Fruit fly (Drosophila melanogaster) whole organism, pupa: ENCODE measurements around the gene Adhr.

Experiments used
- CG10348 ChIP-seq: fragments of 200-800 bp; sonication (Bioruptor generic); IDR thresholded peaks from 2 replicates; pipeline ENCODE4 v1.3.6; 2022; ENCODE audit warnings: missing biosample characterization, missing genetic modification characterization
- CG12605 ChIP-seq: fragments of 200-800 bp; sonication (Bioruptor generic); IDR thresholded peaks from 2 replicates; pipeline ENCODE4 v1.3.6; 2022; ENCODE audit warnings: missing biosample characterization, missing genetic modification characterization
- CG13204 ChIP-seq: fragments of 200-800 bp; sonication (Bioruptor generic); optimal IDR thresholded peaks from 2 replicates; lab custom pipeline; 2018; ENCODE audit warnings: missing biosample characterization, mild to moderate bottlenecking, missing genetic modification characterization, moderate library complexity
- CG14655 ChIP-seq: fragments of 200-800 bp; sonication (Bioruptor generic); optimal IDR thresholded peaks from 3 replicates; lab custom pipeline; 2017; ENCODE audit warnings: mild to moderate bottlenecking, missing biosample characterization, missing genetic modification reagents, missing genetic modification characterization
- CG17806 ChIP-seq: fragments of 200-800 bp; sonication (Bioruptor generic); optimal IDR thresholded peaks from 2 replicates; lab custom pipeline; 2018; ENCODE audit warnings: missing biosample characterization, mild to moderate bottlenecking, missing genetic modification characterization, moderate library complexity
- CG32121 ChIP-seq: fragments of 200-800 bp; sonication (Bioruptor generic); IDR thresholded peaks from 2 replicates; pipeline ENCODE4 v1.3.6; 2022; ENCODE audit warnings: missing biosample characterization, missing genetic modification characterization
- CG34367 ChIP-seq: fragments of 200-800 bp; sonication (Bioruptor generic); optimal IDR thresholded peaks from 2 replicates; lab custom pipeline; 2018; ENCODE audit warnings: missing biosample characterization, mild to moderate bottlenecking, missing genetic modification characterization
- CG8301 ChIP-seq: fragments of 200-800 bp; sonication (Bioruptor generic); optimal IDR thresholded peaks from 2 replicates; lab custom pipeline; 2018; ENCODE audit warnings: missing biosample characterization, mild to moderate bottlenecking, missing genetic modification characterization
- CG9948 ChIP-seq: fragments of 200-800 bp; sonication (Bioruptor generic); optimal IDR thresholded peaks from 2 replicates; lab custom pipeline; 2018; ENCODE audit warnings: missing biosample characterization, mild to moderate bottlenecking, missing genetic modification characterization, moderate library complexity
- D1 ChIP-seq: fragments of 200-800 bp; sonication (Bioruptor generic); optimal IDR thresholded peaks from 2 replicates; lab custom pipeline; 2018; ENCODE audit warnings: missing biosample characterization, mild to moderate bottlenecking, missing genetic modification characterization, moderate library complexity
- Pif1B ChIP-seq: fragments of 200-800 bp; sonication (Bioruptor generic); optimal IDR thresholded peaks from 3 replicates; lab custom pipeline; 2016; ENCODE audit warnings: missing biosample characterization, missing genetic modification characterization
- Snoo ChIP-seq: fragments of 200-800 bp; sonication (Bioruptor generic); optimal IDR thresholded peaks from 3 replicates; lab custom pipeline; 2017; ENCODE audit warnings: missing biosample characterization, mild to moderate bottlenecking, missing genetic modification characterization, inconsistent platforms
- gl ChIP-seq: fragments of 200-800 bp; sonication (Bioruptor generic); optimal IDR thresholded peaks from 2 replicates; lab custom pipeline; 2018; ENCODE audit warnings: missing biosample characterization, mild to moderate bottlenecking, missing genetic modification characterization
- rn ChIP-seq: fragments of 200-800 bp; sonication (Bioruptor generic); IDR thresholded peaks from 2 replicates; pipeline ENCODE4 v1.3.6; 2022; ENCODE audit warnings: missing biosample characterization, missing genetic modification characterization

DNA sequence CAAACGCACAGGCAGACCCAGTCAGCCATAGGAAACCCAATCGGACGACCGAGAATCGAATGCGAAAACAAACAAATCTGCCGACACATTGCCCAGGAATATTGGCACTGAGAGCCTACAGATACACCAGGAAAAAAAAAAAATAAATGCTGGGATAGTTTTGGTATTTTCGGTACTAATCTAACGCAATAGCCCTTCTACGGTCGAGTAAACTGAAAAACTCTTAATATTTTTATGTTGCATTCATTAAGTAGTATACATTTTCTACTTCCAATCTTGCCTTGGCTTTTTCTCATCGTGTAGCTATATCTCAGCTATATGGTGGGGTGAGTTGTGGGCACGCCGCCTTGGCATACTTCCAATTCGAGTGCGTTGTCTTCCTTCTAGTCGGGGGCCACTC, 4.2 kb downstream of the Adhr start:
- no peak for TF ChIP-seq Snoo (tag; lab: Kevin White, UChicago)
- TF ChIP-seq CG34367 (tag; lab: Kevin White, UChicago) = peak; percentile 18
- TF ChIP-seq CG8301 (tag; lab: Kevin White, UChicago) = peak; percentile 71
- peak; percentile 80 for TF ChIP-seq CG14655
- TF ChIP-seq CG32121 (GFP tag; lab: Robert Waterston, UW) = peak; percentile 86
- peak; percentile 47 for TF ChIP-seq CG17806 (tag; lab: Kevin White, UChicago)
- no peak for TF ChIP-seq CG10348 (GFP tag; lab: Robert Waterston, UW)
- TF ChIP-seq Pif1B (GFP tag; lab: Kevin White, UChicago) = peak; percentile 20
- no peak for TF ChIP-seq gl
- peak; percentile 67 for TF ChIP-seq CG12605 (GFP tag; lab: Robert Waterston, UW)
- TF ChIP-seq rn (GFP tag; lab: Robert Waterston, UW) = peak; percentile 64; the same call in 1 of the 2 replicates
- TF ChIP-seq D1 (tag; lab: Kevin White, UChicago) = no peak
- no peak for TF ChIP-seq CG13204 (GFP tag; lab: Kevin White, UChicago)
- TF ChIP-seq CG9948 = peak; percentile 40
